Fruit fly (Drosophila melanogaster) whole organism, embryonic: Measurements from ENCODE around the gene CG42671.

Experiments used
- B-H1 ChIP-seq: fragments of 200-800 bp; sonication (Bioruptor generic); IDR thresholded peaks from 3 replicates; pipeline ENCODE4 v1.3.6; 2022; ENCODE audit warnings: missing biosample characterization, missing genetic modification characterization
- Bdp1 ChIP-seq: fragments of 200-800 bp; sonication (Bioruptor generic); optimal IDR thresholded peaks from 3 replicates; lab custom pipeline; 2016; ENCODE audit warnings: missing biosample characterization, missing genetic modification characterization
- Bgb ChIP-seq: fragments of 200-800 bp; sonication (Bioruptor generic); IDR thresholded peaks from 2 replicates; pipeline ENCODE4 v1.3.6; 2022; ENCODE audit warnings: missing biosample characterization, missing genetic modification characterization; ENCODE audit not compliant: partially characterized antibody
- CG10147 ChIP-seq: fragments of 200-800 bp; sonication (Bioruptor generic); optimal IDR thresholded peaks from 2 replicates; lab custom pipeline; 2019; ENCODE audit warnings: missing biosample characterization, mild to moderate bottlenecking, missing genetic modification characterization, moderate library complexity
- CG14860 ChIP-seq: fragments of 200-800 bp; sonication (Bioruptor generic); IDR thresholded peaks from 3 replicates; pipeline ENCODE4 v1.3.6; 2022; ENCODE audit warnings: missing biosample characterization, missing genetic modification characterization; ENCODE audit not compliant: partially characterized antibody
- CG16779 ChIP-seq: fragments of 200-800 bp; sonication (Bioruptor generic); IDR thresholded peaks from 2 replicates; pipeline ENCODE4 v1.3.6; 2022; ENCODE audit warnings: missing biosample characterization, missing genetic modification characterization
- CG16863 ChIP-seq: fragments of 200-800 bp; sonication (Bioruptor generic); optimal IDR thresholded peaks from 3 replicates; lab custom pipeline; 2016; ENCODE audit warnings: missing biosample characterization, missing genetic modification characterization
- CG17568 ChIP-seq: fragments of 200-800 bp; sonication (Bioruptor generic); optimal IDR thresholded peaks from 2 replicates; lab custom pipeline; 2018; ENCODE audit warnings: missing biosample characterization, mild to moderate bottlenecking, missing genetic modification characterization, moderate library complexity
- CG18476 ChIP-seq: fragments of 200-800 bp; sonication (Bioruptor generic); optimal IDR thresholded peaks from 2 replicates; lab custom pipeline; 2016; ENCODE audit warnings: missing biosample characterization, mild to moderate bottlenecking, missing genetic modification characterization
- CG2202 ChIP-seq: fragments of 200-800 bp; sonication (Bioruptor generic); optimal IDR thresholded peaks from 2 replicates; lab custom pipeline; 2018; ENCODE audit warnings: missing biosample characterization, mild to moderate bottlenecking, missing genetic modification characterization
- CG2889 ChIP-seq: fragments of 200-800 bp; sonication (Bioruptor generic); IDR thresholded peaks from 3 replicates; pipeline ENCODE4 v1.3.6; 2022; ENCODE audit warnings: missing biosample characterization, missing genetic modification characterization
- CG34376 ChIP-seq: fragments of 200-800 bp; sonication (Bioruptor generic); optimal IDR thresholded peaks from 2 replicates; lab custom pipeline; 2018; ENCODE audit warnings: missing biosample characterization, mild to moderate bottlenecking, missing genetic modification characterization
- CG3847 ChIP-seq: fragments of 200-800 bp; sonication (Bioruptor generic); IDR thresholded peaks from 2 replicates; pipeline ENCODE4 v1.3.6; 2022; ENCODE audit warnings: missing biosample characterization, missing genetic modification characterization
- CG43689 ChIP-seq: fragments of 200-800 bp; sonication (Bioruptor generic); IDR thresholded peaks from 2 replicates; pipeline ENCODE4 v1.3.6; 2022; ENCODE audit warnings: missing biosample characterization, missing genetic modification characterization
- CG4854 ChIP-seq: fragments of 200-800 bp; sonication (Bioruptor generic); optimal IDR thresholded peaks from 2 replicates; lab custom pipeline; 2016; ENCODE audit warnings: missing biosample characterization, missing genetic modification characterization, inconsistent platforms
- CG6175 ChIP-seq: fragments of 200-800 bp; sonication (Bioruptor generic); IDR thresholded peaks from 3 replicates; pipeline ENCODE4 v1.3.6; 2022; ENCODE audit warnings: missing biosample characterization, missing genetic modification characterization
- CG6254 ChIP-seq: fragments of 200-800 bp; sonication (Bioruptor generic); optimal IDR thresholded peaks from 3 replicates; lab custom pipeline; 2017; ENCODE audit warnings: mild to moderate bottlenecking, missing biosample characterization, missing genetic modification reagents, missing genetic modification characterization
- CG7745 ChIP-seq: fragments of 200-800 bp; sonication (Bioruptor generic); optimal IDR thresholded peaks from 2 replicates; lab custom pipeline; 2018; ENCODE audit warnings: missing biosample characterization, mild to moderate bottlenecking, missing genetic modification characterization, moderate library complexity
- CG9727 ChIP-seq: fragments of 200-800 bp; sonication (Bioruptor generic); optimal IDR thresholded peaks from 3 replicates; lab custom pipeline; 2017; ENCODE audit warnings: missing biosample characterization, mild to moderate bottlenecking, missing genetic modification characterization
- CG9797 ChIP-seq: fragments of 200-800 bp; sonication (Bioruptor generic); optimal IDR thresholded peaks from 3 replicates; lab custom pipeline; 2018; ENCODE audit warnings: missing biosample characterization, mild to moderate bottlenecking, missing genetic modification characterization
- CTCF ChIP-seq: fragments of 200-800 bp; sonication (Bioruptor generic); optimal IDR thresholded peaks from 2 replicates; lab custom pipeline; 2017; ENCODE audit warnings: missing biosample characterization, mild to moderate bottlenecking, missing genetic modification characterization, moderate library complexity
- Dll ChIP-seq: fragments of 200-800 bp; sonication (Bioruptor generic); IDR thresholded peaks from 4 replicates; pipeline ENCODE4 v1.3.6; 2022; ENCODE audit warnings: missing biosample characterization, missing genetic modification characterization; ENCODE audit not compliant: partially characterized antibody
- Mad ChIP-seq: fragments of 200-800 bp; sonication (Bioruptor generic); optimal IDR thresholded peaks from 2 replicates; lab custom pipeline; 2016; ENCODE audit warnings: missing biosample characterization, missing genetic modification characterization
- Pdp1 ChIP-seq, 2 experiments: fragments of 200-800 bp; sonication (Bioruptor generic); optimal IDR thresholded peaks; 3 replicates each; lab custom pipeline; 2016; ENCODE audit warnings: missing biosample characterization in 2 of 2, missing genetic modification characterization in 2 of 2, mild to moderate bottlenecking in 1 of 2, moderate library complexity in 1 of 2
- Rfx ChIP-seq: fragments of 200-800 bp; sonication (Bioruptor generic); IDR thresholded peaks from 2 replicates; pipeline ENCODE4 v1.3.6; 2022; ENCODE audit warnings: missing biosample characterization, missing genetic modification characterization
- Scr ChIP-seq: fragments of 200-800 bp; sonication (Bioruptor generic); IDR thresholded peaks from 2 replicates; pipeline ENCODE4 v1.3.6; 2022; ENCODE audit warnings: missing biosample characterization, missing genetic modification characterization; ENCODE audit not compliant: partially characterized antibody
- Taf1 ChIP-seq: fragments of 200-800 bp; sonication (Bioruptor generic); IDR thresholded peaks from 2 replicates; pipeline ENCODE4 v1.3.6; 2022; ENCODE audit warnings: missing biosample characterization, missing genetic modification characterization
- Usf ChIP-seq: fragments of 200-800 bp; sonication (Bioruptor generic); optimal IDR thresholded peaks from 2 replicates; lab custom pipeline; 2017; ENCODE audit warnings: missing genotype, missing biosample characterization, missing genetic modification characterization
- amos ChIP-seq: fragments of 200-800 bp; sonication (Bioruptor generic); IDR thresholded peaks from 2 replicates; pipeline ENCODE4 v1.3.6; 2022; ENCODE audit warnings: missing biosample characterization, missing genetic modification characterization; ENCODE audit not compliant: partially characterized antibody
- ato ChIP-seq: fragments of 200-800 bp; sonication (Bioruptor generic); IDR thresholded peaks from 2 replicates; pipeline ENCODE4 v1.3.6; 2022; ENCODE audit warnings: missing biosample characterization, missing genetic modification characterization; ENCODE audit not compliant: partially characterized antibody
- chm ChIP-seq: fragments of 200-800 bp; sonication (Bioruptor generic); IDR thresholded peaks from 2 replicates; pipeline ENCODE4 v1.3.6; 2022; ENCODE audit warnings: missing biosample characterization, missing genetic modification characterization
- croc ChIP-seq: fragments of 200-800 bp; sonication (Bioruptor generic); conservative IDR thresholded peaks from 3 replicates; pipeline ENCODE4 v1.3.6; 2022; ENCODE audit warnings: missing biosample characterization, missing genetic modification characterization
- dan ChIP-seq: fragments of 200-800 bp; sonication (Bioruptor generic); IDR thresholded peaks from 2 replicates; pipeline ENCODE4 v1.3.6; 2022; ENCODE audit warnings: missing biosample characterization, missing genetic modification characterization
- ems ChIP-seq: fragments of 200-800 bp; sonication (Bioruptor generic); optimal IDR thresholded peaks from 3 replicates; lab custom pipeline; 2016; ENCODE audit warnings: missing biosample characterization, missing genetic modification characterization
- en ChIP-seq: fragments of 200-800 bp; sonication (Bioruptor generic); optimal IDR thresholded peaks from 2 replicates; lab custom pipeline; 2016; ENCODE audit warnings: missing biosample characterization, missing genetic modification characterization
- ftz-f1 ChIP-seq: fragments of 200-800 bp; sonication (Bioruptor generic); optimal IDR thresholded peaks from 2 replicates; lab custom pipeline; 2016; ENCODE audit warnings: missing biosample characterization, missing genetic modification characterization
- gt ChIP-seq: fragments of 200-800 bp; sonication (Bioruptor generic); IDR thresholded peaks from 2 replicates; pipeline ENCODE4 v1.3.6; 2022; ENCODE audit warnings: missing biosample characterization, missing genetic modification characterization
- jigr1 ChIP-seq: fragments of 200-800 bp; sonication (Bioruptor generic); IDR thresholded peaks from 3 replicates; pipeline ENCODE4 v1.3.6; 2022; ENCODE audit warnings: missing biosample characterization, missing genetic modification characterization
- pita ChIP-seq: fragments of 200-800 bp; sonication (Bioruptor generic); optimal IDR thresholded peaks from 2 replicates; lab custom pipeline; 2017; ENCODE audit warnings: missing biosample characterization, mild to moderate bottlenecking, missing genetic modification characterization
- repo ChIP-seq: fragments of 200-800 bp; sonication (Bioruptor generic); optimal IDR thresholded peaks from 2 replicates; lab custom pipeline; 2016; ENCODE audit warnings: missing biosample characterization, missing genetic modification characterization
- run ChIP-seq: fragments of 200-800 bp; sonication (Bioruptor generic); optimal IDR thresholded peaks from 3 replicates; lab custom pipeline; 2018; ENCODE audit warnings: missing biosample characterization, mild to moderate bottlenecking, missing genetic modification characterization
- sens-2 ChIP-seq: fragments of 200-800 bp; sonication (Bioruptor generic); IDR thresholded peaks from 2 replicates; pipeline ENCODE4 v1.3.6; 2022; ENCODE audit warnings: missing biosample characterization, missing genetic modification characterization
- seq ChIP-seq: fragments of 200-800 bp; sonication (Bioruptor generic); IDR thresholded peaks from 2 replicates; pipeline ENCODE4 v1.3.6; 2022; ENCODE audit warnings: missing biosample characterization, missing genetic modification characterization
- shn ChIP-seq: fragments of 200-800 bp; sonication (Bioruptor generic); optimal IDR thresholded peaks from 3 replicates; lab custom pipeline; 2016; ENCODE audit warnings: missing biosample characterization, missing genetic modification characterization
- stwl ChIP-seq: fragments of 200-800 bp; sonication (Bioruptor generic); optimal IDR thresholded peaks from 3 replicates; lab custom pipeline; 2018; ENCODE audit warnings: missing biosample characterization, mild to moderate bottlenecking, missing genetic modification characterization, moderate library complexity
- tna ChIP-seq: fragments of 200-800 bp; sonication (Bioruptor generic); IDR thresholded peaks from 2 replicates; pipeline ENCODE4 v1.3.6; 2022; ENCODE audit warnings: missing biosample characterization, missing genetic modification characterization; ENCODE audit not compliant: partially characterized antibody
- unc-4 ChIP-seq: fragments of 200-800 bp; sonication (Bioruptor generic); IDR thresholded peaks from 2 replicates; pipeline ENCODE4 v1.3.6; 2022; ENCODE audit warnings: missing biosample characterization, missing genetic modification characterization; ENCODE audit not compliant: partially characterized antibody
- zen ChIP-seq: fragments of 200-800 bp; sonication (Bioruptor generic); optimal IDR thresholded peaks from 3 replicates; lab custom pipeline; 2018; ENCODE audit warnings: missing biosample characterization, mild to moderate bottlenecking, missing genetic modification characterization, moderate library complexity

CG42671 gene

dm6 chr3L:11217893-11218292, 3.6 kb downstream of the CG42671 start (continued):
- TF ChIP-seq CG18476 (GFP tag; lab: Kevin White, UChicago) (no peak), CG16779 (0 out of 2 replicates have a peak, but pooled peaks have one; percentile 39)

dm6 chr3L:11218892-11219291, 4.6 kb downstream of the CG42671 start:
- TF ChIP-seq Pdp1 (GFP tag; optimal IDR thresholded peaks at IDR 0.05; lab: Kevin White, UChicago), result peak in 1 of 2 experiments; percentile 19
- TF ChIP-seq CG2889, result no peak

- TF ChIP-seq dan (GFP tag; lab: Robert Waterston, UW) (no peak), seq (no peak), CG16863 (GFP tag; lab: Kevin White, UChicago) (no peak), Bdp1 (GFP tag; lab: Kevin White, UChicago) (no peak), CG10147 (GFP tag; lab: Kevin White, UChicago) (no peak), Taf1 (GFP tag; lab: Robert Waterston, UW) (no peak), CG9727 (GFP tag; lab: Kevin White, UChicago) (no peak), stwl (peak; percentile 38), chm (no peak), ftz-f1 (GFP tag; lab: Kevin White, UChicago) (no peak), CG2202 (tag; lab: Kevin White, UChicago) (no peak), shn (no peak), CG4854 (GFP tag; lab: Kevin White, UChicago) (no peak), gt (no peak), sens-2 (GFP tag; lab: Robert Waterston, UW) (no peak), CG9797 (no peak), repo (GFP tag; lab: Kevin White, UChicago) (no peak), run (tag; lab: Kevin White, UChicago) (no peak), CG6175 (no peak), amos (GFP tag; lab: Robert Waterston, UW) (peak; percentile 50; the same call in 1 of the 2 replicates), Scr (GFP tag; lab: Robert Waterston, UW) (no peak), CG14860 (peak; percentile 42; the same call in 1 of the 3 replicates), CG3847 (GFP tag; lab: Robert Waterston, UW) (no peak), Mad (GFP tag; lab: Kevin White, UChicago) (no peak), B-H1 (no peak), jigr1 (GFP tag; lab: Robert Waterston, UW) (no peak), CG43689 (GFP tag; lab: Robert Waterston, UW) (no peak), tna (GFP tag; lab: Robert Waterston, UW) (no peak), Bgb (GFP tag; lab: Robert Waterston, UW) (peak; percentile 48), CG2889 (no peak), en (GFP tag; lab: Kevin White, UChicago) (no peak), unc-4 (GFP tag; lab: Robert Waterston, UW) (no peak), CG7745 (tag; lab: Kevin White, UChicago) (peak; percentile 100), CTCF (GFP tag; lab: Kevin White, UChicago) (peak; percentile 68), CG34376 (GFP tag; lab: Kevin White, UChicago) (no peak), pita (GFP tag; lab: Kevin White, UChicago) (peak; percentile 43), Rfx (no peak), CG17568 (GFP tag; lab: Kevin White, UChicago) (no peak), Usf (no peak), zen (tag; lab: Kevin White, UChicago) (peak; percentile 25), ems (GFP tag; lab: Kevin White, UChicago) (no peak), ato (GFP tag; lab: Robert Waterston, UW) (no peak), CG6254 (GFP tag; lab: Kevin White, UChicago) (no peak), Dll (GFP tag; lab: Robert Waterston, UW) (no peak), croc (no peak)
- TF ChIP-seq, all 482 proteins: peak for 8
Measured at dm6 chr3L:11224651-11225050, 10.3 kb downstream of the CG42671 start.
